Worm (Caenorhabditis elegans): Measurements from ENCODE around the gene pssy-1.

- TF ChIP-seq ces-1 (GFP tag; optimal IDR thresholded peaks at IDR 0.05) (no peak), nhr-90 (tag; optimal IDR thresholded peaks at IDR 0.05; ENCODE audit: poor library complexity) (no peak), ztf-11 (tag; optimal IDR thresholded peaks at IDR 0.05) (no peak), nhr-11 (tag; optimal IDR thresholded peaks at IDR 0.05) (no peak), jun-1 (tag; optimal IDR thresholded peaks at IDR 0.05) (no peak)
These were observed at the start of gene pssy-1 for ce11 chrX:9965275-9965674.

Measured in whole organism, L1 larva.